Worm (Caenorhabditis elegans): ENCODE results near the gene F18E3.12.

DNA sequence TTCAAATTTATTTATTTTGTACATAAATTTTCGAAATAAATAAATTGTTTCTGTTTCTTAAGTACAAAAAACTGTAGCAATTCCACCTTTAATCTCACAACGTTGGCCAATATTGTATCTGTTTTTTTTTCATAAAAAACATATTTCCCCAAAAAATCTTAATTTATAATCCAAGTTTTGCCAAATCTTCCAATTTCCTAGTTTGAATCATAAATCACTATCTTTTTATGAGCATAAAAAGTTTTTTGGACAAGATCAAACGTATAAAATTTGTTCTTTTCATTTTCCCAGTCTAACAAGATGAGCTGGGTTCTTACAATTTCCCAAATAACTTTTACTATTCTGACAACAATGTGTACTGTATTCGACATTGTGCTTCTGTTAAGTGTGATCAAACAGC lies 5.4 kb downstream of the F18E3.12 start, which contains the start of gene srxa-4:
- TF ChIP-seq pha-4 (tag; optimal IDR thresholded peaks at IDR 0.05) (no peak), ztf-11 (tag; optimal IDR thresholded peaks at IDR 0.05) (no peak), blmp-1 (tag; optimal IDR thresholded peaks at IDR 0.05) (no peak), lsy-2 (tag; optimal IDR thresholded peaks at IDR 0.05) (no peak), mab-5 (tag; optimal IDR thresholded peaks at IDR 0.05) (no peak), lin-13 (tag; optimal IDR thresholded peaks at IDR 0.05) (no peak), snpc-4 (tag; optimal IDR thresholded peaks at IDR 0.05) (no peak), unc-62 (GFP tag; optimal IDR thresholded peaks at IDR 0.05) (no peak), hlh-1 (tag; optimal IDR thresholded peaks at IDR 0.05) (no peak), nhr-76 (tag; optimal IDR thresholded peaks at IDR 0.05) (no peak), nhr-28 (tag; optimal IDR thresholded peaks at IDR 0.05) (no peak), ceh-43 (GFP tag; optimal IDR thresholded peaks at IDR 0.05) (no peak)

Measured in whole organism, mixed stage, embryonic.